Fruit fly (Drosophila melanogaster) whole organism, embryonic: Measurements from ENCODE around the gene CG14054.

ENCODE experiments used
- Abd-B ChIP-seq: fragments of 200-800 bp; sonication (Bioruptor generic); optimal IDR thresholded peaks from 2 replicates; lab custom pipeline; 2018; ENCODE audit warnings: missing biosample characterization, mild to moderate bottlenecking, missing genetic modification characterization, moderate library complexity
- Aef1 ChIP-seq: fragments of 200-800 bp; sonication (Bioruptor generic); IDR thresholded peaks from 3 replicates; pipeline ENCODE4 v1.3.6; 2022; ENCODE audit warnings: missing biosample characterization, missing genetic modification characterization
- CG10321 ChIP-seq: fragments of 200-800 bp; sonication (Bioruptor generic); IDR thresholded peaks from 2 replicates; pipeline ENCODE4 v1.3.6; 2022; ENCODE audit warnings: missing biosample characterization, missing genetic modification characterization
- CG11456 ChIP-seq: fragments of 200-800 bp; sonication (Bioruptor generic); IDR thresholded peaks from 3 replicates; pipeline ENCODE4 v1.3.6; 2022; ENCODE audit warnings: missing biosample characterization, missing genetic modification characterization
- CG13287 ChIP-seq: fragments of 200-800 bp; sonication (Bioruptor generic); IDR thresholded peaks from 2 replicates; pipeline ENCODE4 v1.3.6; 2022; ENCODE audit warnings: missing biosample characterization, missing genetic modification characterization; ENCODE audit not compliant: partially characterized antibody
- CG14667 ChIP-seq: fragments of 200-800 bp; sonication (Bioruptor generic); IDR thresholded peaks from 2 replicates; pipeline ENCODE4 v1.3.6; 2022; ENCODE audit warnings: missing biosample characterization, missing genetic modification characterization
- CG1602 ChIP-seq: fragments of 200-800 bp; sonication (Bioruptor generic); optimal IDR thresholded peaks from 3 replicates; lab custom pipeline; 2016; ENCODE audit warnings: missing biosample characterization, missing genetic modification characterization
- CG1647 ChIP-seq: fragments of 200-800 bp; sonication (Bioruptor generic); optimal IDR thresholded peaks from 3 replicates; lab custom pipeline; 2016; ENCODE audit warnings: missing biosample characterization, missing genetic modification characterization
- CG16779 ChIP-seq: fragments of 200-800 bp; sonication (Bioruptor generic); IDR thresholded peaks from 2 replicates; pipeline ENCODE4 v1.3.6; 2022; ENCODE audit warnings: missing biosample characterization, missing genetic modification characterization
- CG16863 ChIP-seq: fragments of 200-800 bp; sonication (Bioruptor generic); optimal IDR thresholded peaks from 3 replicates; lab custom pipeline; 2016; ENCODE audit warnings: missing biosample characterization, missing genetic modification characterization
- CG17186 ChIP-seq: fragments of 200-800 bp; sonication (Bioruptor generic); optimal IDR thresholded peaks from 3 replicates; lab custom pipeline; 2017; ENCODE audit warnings: missing biosample characterization, missing genetic modification reagents, missing genetic modification characterization
- CG17912 ChIP-seq: fragments of 200-800 bp; sonication (Bioruptor generic); optimal IDR thresholded peaks from 2 replicates; lab custom pipeline; 2018; ENCODE audit warnings: missing biosample characterization, mild to moderate bottlenecking, missing genetic modification characterization
- CG2875 ChIP-seq: fragments of 200-800 bp; sonication (Bioruptor generic); optimal IDR thresholded peaks from 2 replicates; lab custom pipeline; 2017; ENCODE audit warnings: missing biosample characterization, mild to moderate bottlenecking, missing genetic modification characterization, missing genetic modification reagents
- CG30403 ChIP-seq: fragments of 200-800 bp; sonication (Bioruptor generic); optimal IDR thresholded peaks from 3 replicates; lab custom pipeline; 2016; ENCODE audit warnings: missing biosample characterization, missing genetic modification characterization
- CG3065 ChIP-seq: fragments of 200-800 bp; sonication (Bioruptor generic); optimal IDR thresholded peaks from 2 replicates; lab custom pipeline; 2016; ENCODE audit warnings: missing biosample characterization, missing genetic modification characterization
- CG34376 ChIP-seq: fragments of 200-800 bp; sonication (Bioruptor generic); optimal IDR thresholded peaks from 2 replicates; lab custom pipeline; 2018; ENCODE audit warnings: missing biosample characterization, mild to moderate bottlenecking, missing genetic modification characterization
- CG3838 ChIP-seq: fragments of 200-800 bp; sonication (Bioruptor generic); optimal IDR thresholded peaks from 3 replicates; lab custom pipeline; 2016; ENCODE audit warnings: missing biosample characterization, missing genetic modification characterization
- CG4424 ChIP-seq: fragments of 200-800 bp; sonication (Bioruptor generic); optimal IDR thresholded peaks from 3 replicates; lab custom pipeline; 2016; ENCODE audit warnings: missing biosample characterization, missing genetic modification characterization
- CG4854 ChIP-seq: fragments of 200-800 bp; sonication (Bioruptor generic); optimal IDR thresholded peaks from 2 replicates; lab custom pipeline; 2016; ENCODE audit warnings: missing biosample characterization, missing genetic modification characterization, inconsistent platforms
- CG8281 ChIP-seq: fragments of 200-800 bp; sonication (Bioruptor generic); optimal IDR thresholded peaks from 2 replicates; lab custom pipeline; 2018; ENCODE audit warnings: missing biosample characterization, mild to moderate bottlenecking, missing genetic modification characterization, moderate library complexity
- CG8478 ChIP-seq: fragments of >200 bp; optimal IDR thresholded peaks from 2 replicates; lab custom pipeline; 2018
- CG9817 ChIP-seq: fragments of 200-800 bp; sonication (Bioruptor generic); optimal IDR thresholded peaks from 2 replicates; lab custom pipeline; 2018; ENCODE audit warnings: missing biosample characterization, mild to moderate bottlenecking, missing genetic modification characterization, moderate library complexity
- CG9932 ChIP-seq: fragments of 200-800 bp; sonication (Bioruptor generic); IDR thresholded peaks from 2 replicates; pipeline ENCODE4 v1.3.6; 2022; ENCODE audit warnings: missing biosample characterization, missing genetic modification characterization
- D ChIP-seq, 2 experiments: fragments of 200-800 bp in 1 of 2; fragments of >200 bp in 1 of 2; sonication (Bioruptor generic) in 1 of 2; optimal IDR thresholded peaks; 2 replicates in 1 of 2; 3 replicates in 1 of 2; lab custom pipeline; 2017; ENCODE audit warnings: mild to moderate bottlenecking in 1 of 2, missing biosample characterization in 1 of 2, missing genetic modification characterization in 1 of 2, missing genetic modification reagents in 1 of 2
- Dad ChIP-seq: fragments of 200-800 bp; sonication (Bioruptor generic); optimal IDR thresholded peaks from 3 replicates; lab custom pipeline; 2016; ENCODE audit warnings: missing biosample characterization, missing genetic modification characterization
- Ets97D ChIP-seq: fragments of 200-800 bp; sonication (Bioruptor generic); optimal IDR thresholded peaks from 3 replicates; lab custom pipeline; 2016; ENCODE audit warnings: missing biosample characterization, missing genetic modification characterization
- Fer2 ChIP-seq: fragments of 200-800 bp; sonication (Bioruptor generic); optimal IDR thresholded peaks from 2 replicates; lab custom pipeline; 2018; ENCODE audit warnings: missing biosample characterization, mild to moderate bottlenecking, missing genetic modification characterization, moderate library complexity
- Hsf ChIP-seq: fragments of 200-800 bp; sonication (Bioruptor generic); optimal IDR thresholded peaks from 3 replicates; lab custom pipeline; 2016; ENCODE audit warnings: missing biosample characterization, missing genetic modification characterization
- Pdp1 ChIP-seq, 2 experiments: fragments of 200-800 bp; sonication (Bioruptor generic); optimal IDR thresholded peaks; 3 replicates each; lab custom pipeline; 2016; ENCODE audit warnings: missing biosample characterization in 2 of 2, missing genetic modification characterization in 2 of 2, mild to moderate bottlenecking in 1 of 2, moderate library complexity in 1 of 2
- Sry-β ChIP-seq: fragments of 200-800 bp; sonication (Bioruptor generic); optimal IDR thresholded peaks from 2 replicates; lab custom pipeline; 2018; ENCODE audit warnings: missing biosample characterization, mild to moderate bottlenecking, missing genetic modification characterization, moderate library complexity
- Sry-δ ChIP-seq: fragments of 200-800 bp; sonication (Bioruptor generic); optimal IDR thresholded peaks from 2 replicates; lab custom pipeline; 2016; ENCODE audit warnings: missing biosample characterization, missing genetic modification characterization
- Stat92E ChIP-seq, 3 experiments: fragments of >200 bp in 2 of 3; fragments of 200-800 bp in 1 of 3; sonication (Bioruptor generic) in 1 of 3; optimal IDR thresholded peaks; 2 replicates each; lab custom pipeline; 2017 to 2019; ENCODE audit warnings: missing biosample characterization in 3 of 3, missing genetic modification characterization in 3 of 3, mild to moderate bottlenecking in 1 of 3, moderate library complexity in 1 of 3
- btn ChIP-seq: fragments of 200-800 bp; sonication (Bioruptor generic); optimal IDR thresholded peaks from 2 replicates; lab custom pipeline; 2016; ENCODE audit warnings: missing biosample characterization, missing genetic modification characterization
- cad ChIP-seq: fragments of >200 bp; optimal IDR thresholded peaks from 2 replicates; lab custom pipeline; 2017; ENCODE audit warnings: missing biosample characterization, missing genetic modification characterization
- cg ChIP-seq: fragments of 200-800 bp; sonication (Bioruptor generic); optimal IDR thresholded peaks from 3 replicates; lab custom pipeline; 2019; ENCODE audit warnings: missing biosample characterization, mild to moderate bottlenecking, missing genetic modification characterization, moderate library complexity
- crp ChIP-seq, 2 experiments: fragments of 200-800 bp; sonication (Bioruptor generic); optimal IDR thresholded peaks; 2 replicates in 1 of 2; 3 replicates in 1 of 2; lab custom pipeline; 2017; ENCODE audit warnings: missing biosample characterization in 2 of 2, missing genetic modification characterization in 2 of 2, mild to moderate bottlenecking in 1 of 2, moderate library complexity in 1 of 2
- dan ChIP-seq: fragments of 200-800 bp; sonication (Bioruptor generic); IDR thresholded peaks from 2 replicates; pipeline ENCODE4 v1.3.6; 2022; ENCODE audit warnings: missing biosample characterization, missing genetic modification characterization
- fd102C ChIP-seq: fragments of 200-800 bp; sonication (Bioruptor generic); optimal IDR thresholded peaks from 2 replicates; lab custom pipeline; 2018; ENCODE audit warnings: missing biosample characterization, mild to moderate bottlenecking, missing genetic modification characterization, moderate library complexity
- fd3F ChIP-seq: fragments of 200-800 bp; sonication (Bioruptor generic); optimal IDR thresholded peaks from 2 replicates; lab custom pipeline; 2018; ENCODE audit warnings: missing biosample characterization, mild to moderate bottlenecking, missing genetic modification characterization, moderate library complexity
- h ChIP-seq: fragments of >200 bp; optimal IDR thresholded peaks from 2 replicates; lab custom pipeline; 2017
- kni ChIP-seq: fragments of 200-800 bp; sonication (Bioruptor generic); optimal IDR thresholded peaks from 3 replicates; lab custom pipeline; 2017; ENCODE audit warnings: mild to moderate bottlenecking, missing biosample characterization, missing genetic modification reagents, missing genetic modification characterization
- mam ChIP-seq: fragments of 200-800 bp; sonication (Bioruptor generic); optimal IDR thresholded peaks from 3 replicates; lab custom pipeline; 2016; ENCODE audit warnings: missing biosample characterization, missing genetic modification characterization
- phol ChIP-seq: fragments of 200-800 bp; sonication (Bioruptor generic); optimal IDR thresholded peaks from 3 replicates; lab custom pipeline; 2018; ENCODE audit warnings: missing biosample characterization, mild to moderate bottlenecking, missing genetic modification characterization, moderate library complexity
- psq ChIP-seq: fragments of 200-800 bp; sonication (Bioruptor generic); optimal IDR thresholded peaks from 2 replicates; lab custom pipeline; 2017; ENCODE audit warnings: missing biosample characterization, missing genetic modification characterization
- shn ChIP-seq: fragments of 200-800 bp; sonication (Bioruptor generic); optimal IDR thresholded peaks from 3 replicates; lab custom pipeline; 2016; ENCODE audit warnings: missing biosample characterization, missing genetic modification characterization
- sqz ChIP-seq: fragments of 200-800 bp; sonication (Bioruptor generic); optimal IDR thresholded peaks from 3 replicates; lab custom pipeline; 2018; ENCODE audit warnings: missing biosample characterization, mild to moderate bottlenecking, missing genetic modification characterization
- tio ChIP-seq: fragments of 200-800 bp; sonication (Bioruptor generic); optimal IDR thresholded peaks from 2 replicates; lab custom pipeline; 2017; ENCODE audit warnings: missing biosample characterization, missing genetic modification characterization, inconsistent platforms
- tll ChIP-seq, 2 experiments: fragments of 200-800 bp in 1 of 2; fragments of >200 bp in 1 of 2; sonication (Bioruptor generic) in 1 of 2; optimal IDR thresholded peaks; 2 replicates each; lab custom pipeline; 2017 to 2019; ENCODE audit warnings: missing biosample characterization in 2 of 2, missing genetic modification characterization in 2 of 2, mild to moderate bottlenecking in 1 of 2, moderate library complexity in 1 of 2
- wek ChIP-seq: fragments of 200-800 bp; sonication (Bioruptor generic); optimal IDR thresholded peaks from 3 replicates; lab custom pipeline; 2018; ENCODE audit warnings: missing biosample characterization, mild to moderate bottlenecking, missing genetic modification characterization, moderate library complexity

CG14054 gene

DNA sequence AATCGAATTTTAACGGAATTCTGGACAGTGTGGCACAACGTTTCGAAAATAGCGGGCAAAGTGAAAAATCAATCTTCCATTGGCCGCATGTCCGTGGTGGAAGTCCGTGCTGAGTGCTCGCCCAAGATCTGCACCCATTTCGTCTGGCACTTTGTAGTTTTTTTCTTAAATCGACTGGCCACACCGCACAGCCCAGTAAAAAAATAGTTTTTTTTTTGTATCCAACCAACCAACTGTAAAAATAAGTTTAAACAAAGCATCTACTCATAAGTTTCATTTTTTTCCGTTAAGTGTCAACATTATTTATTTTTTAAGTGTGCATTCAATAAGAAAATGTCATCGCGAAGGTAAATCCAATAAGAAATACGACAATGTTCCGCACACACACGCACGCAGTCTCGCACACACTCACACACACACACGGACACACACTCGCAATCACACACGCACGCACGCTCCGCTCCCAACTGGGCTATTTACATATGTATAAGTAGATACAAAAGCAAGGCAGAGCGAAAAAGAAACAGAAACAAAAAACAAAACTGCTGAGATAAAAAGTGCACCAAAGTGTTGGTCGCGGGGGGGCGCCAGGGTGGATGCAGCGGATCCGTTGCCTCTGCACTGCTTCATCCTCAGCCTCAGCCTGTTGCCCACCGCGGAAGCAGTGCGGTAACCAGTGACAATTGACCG, 28.1 kb upstream of the CG14054 start, which contains the start of gene csw (continued):
- TF ChIP-seq btn (GFP tag; lab: Kevin White, UChicago) (no peak), CG8281 (tag; lab: Kevin White, UChicago) (no peak), crp (GFP tag; optimal IDR thresholded peaks at IDR 0.05; lab: Kevin White, UChicago) (peak in 1 of 2 experiments; percentile 21), cad (GFP tag; lab: Kevin White, UChicago) (no peak), CG4424 (peak; percentile 3), CG16863 (GFP tag; lab: Kevin White, UChicago) (no peak), CG9817 (tag; lab: Kevin White, UChicago) (peak; percentile 22), CG4854 (GFP tag; lab: Kevin White, UChicago) (peak; percentile 7), sqz (GFP tag; lab: Kevin White, UChicago) (peak; percentile 97), fd102C (GFP tag; lab: Kevin White, UChicago) (no peak), CG30403 (GFP tag; lab: Kevin White, UChicago) (peak; percentile 31), CG16779 (no peak), kni (GFP tag; lab: Kevin White, UChicago) (peak; percentile 36), shn (GFP tag; lab: Kevin White, UChicago) (peak; percentile 44), CG1647 (GFP tag; lab: Kevin White, UChicago) (peak; percentile 30), CG17912 (GFP tag; lab: Kevin White, UChicago) (no peak), fd3F (GFP tag; lab: Kevin White, UChicago) (no peak), CG9932 (GFP tag; lab: Robert Waterston, UW) (peak; percentile 75), CG1602 (GFP tag; lab: Kevin White, UChicago) (no peak), Stat92E (GFP tag; optimal IDR thresholded peaks at IDR 0.05; lab: Kevin White, UChicago) (no peak), phol (tag; lab: Kevin White, UChicago) (peak; percentile 69), D (optimal IDR thresholded peaks at IDR 0.05; lab: Kevin White, UChicago) (no peak), D (GFP tag; optimal IDR thresholded peaks at IDR 0.05; lab: Kevin White, UChicago) (no peak), Aef1 (GFP tag; lab: Robert Waterston, UW) (no peak), Fer2 (tag; lab: Kevin White, UChicago) (no peak), Ets97D (GFP tag; lab: Kevin White, UChicago) (peak; percentile 91), CG11456 (GFP tag; lab: Robert Waterston, UW) (0 out of 3 replicates have a peak, but pooled peaks have one; percentile 21), dan (GFP tag; lab: Robert Waterston, UW) (no peak), CG10321 (0 out of 2 replicates have a peak, but pooled peaks have one; percentile 5), CG3065 (GFP tag; lab: Kevin White, UChicago) (no peak), CG3838 (no peak), h (lab: Kevin White, UChicago) (no peak), psq (GFP tag; lab: Kevin White, UChicago) (no peak), Pdp1 (GFP tag; optimal IDR thresholded peaks at IDR 0.05; lab: Kevin White, UChicago) (peak; percentile 30 to 48), Sry-δ (GFP tag; lab: Kevin White, UChicago) (peak; percentile 69), CG34376 (GFP tag; lab: Kevin White, UChicago) (peak; percentile 18), CG8478 (lab: Kevin White, UChicago) (peak; percentile 91), mam (GFP tag; lab: Kevin White, UChicago) (peak; percentile 59), Dad (GFP tag; lab: Kevin White, UChicago) (peak; percentile 26), Hsf (peak; percentile 57), CG14667 (GFP tag; lab: Robert Waterston, UW) (no peak), tio (GFP tag; lab: Kevin White, UChicago) (no peak), CG17186 (GFP tag; lab: Kevin White, UChicago) (peak; percentile 79), cg (GFP tag; lab: Kevin White, UChicago) (peak; percentile 99), Sry-β (GFP tag; lab: Kevin White, UChicago) (no peak), Abd-B (GFP tag; lab: Kevin White, UChicago) (peak; percentile 45), CG13287 (peak; percentile 24; the same call in 1 of the 2 replicates), wek (GFP tag; lab: Kevin White, UChicago) (no peak), tll (GFP tag; optimal IDR thresholded peaks at IDR 0.05; lab: Kevin White, UChicago) (no peak), CG2875 (no peak)
